Worm (Caenorhabditis elegans) whole organism, L4 larva: ENCODE data around the gene B0228.6.

Experiments
- F26F4.8 ChIP-seq: fragments of 200-800 bp; sonication (Bioruptor generic); conservative IDR thresholded peaks from 2 replicates; pipeline ENCODE4 v1.3.6; 2022; ENCODE audit warnings: missing genetic modification characterization, missing compliant biosample characterization
- R02D3.7 ChIP-seq: fragments of 150-350 bp; sonication (generic microtip); optimal IDR thresholded peaks from 3 replicates; lab custom pipeline; 2014; ENCODE audit warnings: missing biosample characterization, missing genetic modification characterization
- T20F7.1 ChIP-seq: fragments of 200-800 bp; sonication (Bioruptor generic); optimal IDR thresholded peaks from 2 replicates; lab custom pipeline; 2018; ENCODE audit warnings: mild to moderate bottlenecking, missing genetic modification characterization, missing compliant biosample characterization
- Y48G9A.11 ChIP-seq: fragments of 200-800 bp; sonication (Bioruptor generic); IDR thresholded peaks from 2 replicates; pipeline ENCODE4 v1.3.6; 2022; ENCODE audit warnings: missing genetic modification reagents, missing genetic modification characterization, missing compliant biosample characterization
- ZK546.5 ChIP-seq, 2 experiments: sonication (generic microtip); optimal IDR thresholded peaks; 2 replicates each; lab custom pipeline; 2017; ENCODE audit warnings: missing biosample characterization in 2 of 2, missing genetic modification characterization in 2 of 2
- aha-1 ChIP-seq: fragments of 150-350 bp; peaks from one replicate; lab custom pipeline; 2014; ENCODE audit warnings: missing biosample characterization, missing genetic modification characterization
- ama-1 ChIP-seq: fragments of 150-350 bp; optimal IDR thresholded peaks from 2 replicates; lab custom pipeline; 2014; ENCODE audit warnings: inconsistent platforms, mixed read lengths
- arid-1 ChIP-seq: fragments of 200-800 bp; sonication (Bioruptor generic); conservative IDR thresholded peaks from 2 replicates; pipeline ENCODE4 v1.3.6; 2022; ENCODE audit warnings: missing genetic modification reagents, missing genetic modification characterization, missing compliant biosample characterization
- attf-4 ChIP-seq: sonication (generic microtip); optimal IDR thresholded peaks from 3 replicates; lab custom pipeline; 2017; ENCODE audit warnings: missing biosample characterization, missing genetic modification characterization
- ceh-44 ChIP-seq: fragments of 200-800 bp; sonication (Bioruptor generic); IDR thresholded peaks from 2 replicates; pipeline ENCODE4 v1.3.6; 2022; ENCODE audit warnings: missing genetic modification reagents, missing genetic modification characterization, missing compliant biosample characterization
- cey-2 ChIP-seq: sonication (generic microtip); optimal IDR thresholded peaks from 3 replicates; lab custom pipeline; 2017; ENCODE audit warnings: missing genetic modification characterization, mild to moderate bottlenecking, missing compliant biosample characterization, antibody characterized with exemption, borderline replicate concordance; ENCODE audit not compliant: insufficient read depth
- daf-16 ChIP-seq, 3 experiments: sonication (generic microtip); optimal IDR thresholded peaks; 2 replicates each; lab custom pipeline; 2016 to 2017; ENCODE audit warnings: missing genetic modification characterization in 3 of 3, missing genetic modification reagents in 3 of 3, mild to moderate bottlenecking in 2 of 3, missing compliant biosample characterization in 2 of 3, missing biosample characterization in 1 of 3, moderate library complexity in 1 of 3
- dmd-8 ChIP-seq: fragments of 200-800 bp; sonication (Bioruptor generic); IDR thresholded peaks from 2 replicates; pipeline ENCODE4 v1.3.6; 2022; ENCODE audit warnings: missing genetic modification characterization, missing compliant biosample characterization
- dmd-9 ChIP-seq: fragments of 200-800 bp; sonication (Bioruptor generic); IDR thresholded peaks from 2 replicates; pipeline ENCODE4 v1.3.6; 2022; ENCODE audit warnings: missing genetic modification reagents, missing genetic modification characterization, missing compliant biosample characterization
- dpl-1 ChIP-seq: fragments of 150-350 bp; optimal IDR thresholded peaks from 2 replicates; lab custom pipeline; 2014; ENCODE audit warnings: missing biosample characterization, missing genetic modification reagents, missing genetic modification characterization
- duxl-1 ChIP-seq: sonication (generic microtip); optimal IDR thresholded peaks from 2 replicates; lab custom pipeline; 2016; ENCODE audit warnings: mild to moderate bottlenecking, missing genetic modification characterization, moderate library complexity, missing compliant biosample characterization; ENCODE audit not compliant: poor library complexity
- dve-1 ChIP-seq: sonication (generic microtip); optimal IDR thresholded peaks from 2 replicates; lab custom pipeline; 2017; ENCODE audit warnings: antibody characterized with exemption, mild to moderate bottlenecking, missing genetic modification characterization, missing compliant biosample characterization; ENCODE audit not compliant: insufficient read depth
- egl-43 ChIP-seq: fragments of 200-800 bp; sonication (Bioruptor generic); IDR thresholded peaks from 2 replicates; pipeline ENCODE4 v1.3.6; 2022; ENCODE audit warnings: missing genetic modification reagents, missing genetic modification characterization, missing compliant biosample characterization
- gei-8 ChIP-seq: fragments of 200-800 bp; sonication (Bioruptor generic); optimal IDR thresholded peaks from 2 replicates; lab custom pipeline; 2018; ENCODE audit warnings: mild to moderate bottlenecking, missing genetic modification characterization, missing compliant biosample characterization
- hif-1 ChIP-seq, 2 experiments: sonication (generic microtip); optimal IDR thresholded peaks; 2 replicates each; lab custom pipeline; 2016 to 2017; ENCODE audit warnings: missing compliant biosample characterization in 2 of 2, missing genetic modification characterization in 2 of 2, missing genetic modification reagents in 2 of 2, missing genotype in 2 of 2, mild to moderate bottlenecking in 1 of 2
- hlh-11 ChIP-seq: fragments of 200-800 bp; sonication (Bioruptor generic); optimal IDR thresholded peaks from 2 replicates; lab custom pipeline; 2018; ENCODE audit warnings: mild to moderate bottlenecking, missing genetic modification characterization, missing compliant biosample characterization
- lin-38 ChIP-seq: fragments of 200-800 bp; sonication (Bioruptor generic); IDR thresholded peaks from 2 replicates; pipeline ENCODE4 v1.3.6; 2022; ENCODE audit warnings: missing genetic modification reagents, missing genetic modification characterization, missing compliant biosample characterization
- lin-39 ChIP-seq: fragments of 150-350 bp; optimal IDR thresholded peaks from 2 replicates; lab custom pipeline; 2014; ENCODE audit warnings: missing biosample characterization, missing genetic modification reagents, missing genetic modification characterization
- lsy-2 ChIP-seq, 2 experiments: fragments of 150-350 bp in 1 of 2; sonication (generic microtip) in 1 of 2; optimal IDR thresholded peaks; 2 replicates each; lab custom pipeline; 2014 to 2017; ENCODE audit warnings: missing biosample characterization in 2 of 2, missing genetic modification characterization in 2 of 2
- mes-2 ChIP-seq: sonication (generic microtip); optimal IDR thresholded peaks from 2 replicates; lab custom pipeline; 2016; ENCODE audit warnings: missing genotype, mild to moderate bottlenecking, missing genetic modification characterization, missing compliant biosample characterization; ENCODE audit not compliant: poor library complexity, severe bottlenecking
- mxl-2 ChIP-seq: fragments of 200-800 bp; sonication (Bioruptor generic); conservative IDR thresholded peaks from 2 replicates; pipeline ENCODE4 v1.3.6; 2022; ENCODE audit warnings: missing genetic modification reagents, missing genetic modification characterization, missing compliant biosample characterization
- mxl-3 ChIP-seq: fragments of 200-800 bp; sonication (Bioruptor generic); optimal IDR thresholded peaks from 2 replicates; lab custom pipeline; 2018; ENCODE audit warnings: mild to moderate bottlenecking, missing genetic modification characterization, missing compliant biosample characterization
- nhr-11 ChIP-seq: fragments of 150-350 bp; optimal IDR thresholded peaks from 2 replicates; lab custom pipeline; 2014; ENCODE audit warnings: missing biosample characterization, missing genetic modification characterization
- nhr-28 ChIP-seq: fragments of 150-350 bp; optimal IDR thresholded peaks from 2 replicates; lab custom pipeline; 2014; ENCODE audit warnings: missing biosample characterization, missing genetic modification characterization
- nhr-48 ChIP-seq: sonication (generic microtip); optimal IDR thresholded peaks from 2 replicates; lab custom pipeline; 2016; ENCODE audit warnings: mild to moderate bottlenecking, missing genetic modification characterization, missing compliant biosample characterization
- nhr-6 ChIP-seq: fragments of 150-350 bp; optimal IDR thresholded peaks from 2 replicates; lab custom pipeline; 2014; ENCODE audit warnings: missing biosample characterization, missing genetic modification characterization
- pha-4 ChIP-seq, 2 experiments: fragments of 150-350 bp in 1 of 2; fragments of 200-800 bp in 1 of 2; sonication (Bioruptor generic) in 1 of 2; IDR thresholded peaks in 1 of 2; optimal IDR thresholded peaks in 1 of 2; 2 replicates each; pipeline versions ENCODE4 v1.3.6 to Lab custom; 2014 to 2022; ENCODE audit warnings: missing genetic modification characterization in 2 of 2, missing genetic modification reagents in 2 of 2, missing biosample characterization in 1 of 2, missing compliant biosample characterization in 1 of 2
- pqm-1 ChIP-seq: sonication (generic microtip); optimal IDR thresholded peaks from 2 replicates; lab custom pipeline; 2017; ENCODE audit warnings: missing biosample characterization, missing genetic modification characterization
- skn-1 ChIP-seq: fragments of 150-350 bp; optimal IDR thresholded peaks from 2 replicates; lab custom pipeline; 2014; ENCODE audit warnings: missing biosample characterization, missing genetic modification characterization
- spr-1 ChIP-seq: sonication (generic microtip); optimal IDR thresholded peaks from 2 replicates; lab custom pipeline; 2016; ENCODE audit warnings: mild to moderate bottlenecking, missing genetic modification characterization, missing compliant biosample characterization
- spr-3 ChIP-seq: fragments of 200-800 bp; sonication (Bioruptor generic); optimal IDR thresholded peaks from 2 replicates; lab custom pipeline; 2018; ENCODE audit warnings: mild to moderate bottlenecking, missing genetic modification characterization, missing compliant biosample characterization
- unc-62 ChIP-seq, 3 experiments: fragments of 150-350 bp in 1 of 3; sonication (generic microtip); optimal IDR thresholded peaks in 2 of 3; peaks in 1 of 3; 1 replicate in 1 of 3; 2 replicates in 2 of 3; lab custom pipeline; 2014 to 2017; ENCODE audit warnings: missing biosample characterization in 3 of 3, missing genetic modification characterization in 3 of 3, missing genetic modification reagents in 3 of 3, missing genotype in 1 of 3
- zag-1 ChIP-seq: fragments of 150-350 bp; optimal IDR thresholded peaks from 2 replicates; lab custom pipeline; 2014; ENCODE audit warnings: missing biosample characterization, missing genetic modification characterization
- zip-11 ChIP-seq: fragments of 200-800 bp; sonication (Bioruptor generic); IDR thresholded peaks from 2 replicates; pipeline ENCODE4 v1.3.6; 2022; ENCODE audit warnings: missing genetic modification characterization, missing compliant biosample characterization
- ztf-11 ChIP-seq: fragments of 150-350 bp; optimal IDR thresholded peaks from 2 replicates; lab custom pipeline; 2014; ENCODE audit warnings: missing biosample characterization, missing genetic modification characterization
- ztf-7 ChIP-seq: fragments of 150-350 bp; optimal IDR thresholded peaks from 2 replicates; lab custom pipeline; 2014; ENCODE audit warnings: missing biosample characterization, missing genetic modification characterization

Gene B0228.6

DNA sequence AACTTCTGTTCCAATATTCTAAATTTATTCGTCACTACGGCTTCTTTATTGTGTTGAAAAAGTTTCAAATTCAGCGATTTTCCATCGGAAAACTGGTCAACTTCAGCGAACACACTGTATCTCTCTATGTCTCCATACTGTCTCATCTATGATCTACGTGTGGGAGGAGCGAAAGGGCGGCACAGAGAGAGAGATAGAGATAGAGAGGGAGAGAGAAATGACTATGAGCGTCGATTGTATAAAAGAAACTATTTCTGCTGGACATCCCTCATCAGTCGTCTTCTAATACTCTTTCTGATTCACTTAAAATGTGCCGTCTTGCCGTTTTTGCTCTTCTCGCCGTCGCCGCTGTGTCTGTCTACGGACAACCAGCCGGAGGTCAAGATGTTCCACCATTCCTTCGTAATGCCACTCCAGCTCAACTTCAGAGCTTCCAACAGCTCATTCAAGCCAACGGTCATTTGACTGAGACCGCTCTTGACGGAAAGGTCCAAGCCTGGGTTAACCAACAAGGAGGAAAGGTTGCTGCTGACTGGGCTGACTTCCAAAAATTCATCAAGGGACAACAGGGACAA lies 35.4 kb upstream of the B0228.6 start, which contains the start of gene srlf-1 (continued):
- TF ChIP-seq pqm-1 (tag; lab: Kevin White, UChicago): no peak
- no peak for TF ChIP-seq ztf-11 (tag; lab: Kevin White, UChicago)
- no peak for TF ChIP-seq lin-39 (tag; lab: Kevin White, UChicago)
- TF ChIP-seq spr-1 (tag; lab: Kevin White, UChicago): no peak
- no peak for TF ChIP-seq dmd-8 (GFP tag; lab: Robert Waterston, UW)
- TF ChIP-seq spr-3 (GFP tag; lab: Kevin White, UChicago): no peak
- TF ChIP-seq mxl-2 (GFP tag; lab: Robert Waterston, UW): 0 out of 2 replicates have a peak, but pooled peaks have one; percentile 34
- TF ChIP-seq ama-1 (lab: Kevin White, UChicago): peak; percentile 90
- no peak for TF ChIP-seq attf-4 (tag; lab: Kevin White, UChicago)
- TF ChIP-seq cey-2: no peak
- TF ChIP-seq duxl-1: no peak
- TF ChIP-seq, all 104 proteins: peak for 5

DNA sequence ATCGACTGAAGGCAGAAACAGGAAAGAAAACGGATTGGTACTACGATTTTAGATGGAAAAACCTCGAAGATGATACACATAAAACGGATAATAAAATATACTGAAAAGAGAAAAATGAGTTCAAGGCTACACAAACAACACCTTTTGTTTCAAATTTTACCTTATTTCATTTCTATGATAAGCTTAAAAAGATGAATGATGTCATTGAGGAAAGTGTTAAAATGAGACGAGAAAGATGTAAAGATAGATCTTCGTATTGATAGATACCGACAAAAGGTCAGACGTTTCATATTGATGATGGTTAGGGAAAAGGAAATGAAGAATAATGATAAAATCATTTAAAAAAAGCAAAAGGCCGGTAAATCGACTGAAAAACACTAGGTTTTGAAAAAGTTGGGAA lies 34.6 kb upstream of the B0228.6 start:
- peak in 1 of 2 experiments; percentile 58 for TF ChIP-seq unc-62 (GFP tag; optimal IDR thresholded peaks at IDR 0.05 in 1 of 2; lab: Kevin White, UChicago)
- TF ChIP-seq unc-62 (tag; optimal IDR thresholded peaks at IDR 0.05; lab: Kevin White, UChicago): no peak
- no peak for TF ChIP-seq egl-43 (GFP tag; lab: Robert Waterston, UW)
- no peak for TF ChIP-seq mes-2 (tag; lab: Kevin White, UChicago)
- TF ChIP-seq nhr-48 (tag; lab: Kevin White, UChicago): no peak
- TF ChIP-seq zag-1 (tag; lab: Kevin White, UChicago): no peak
- no peak for TF ChIP-seq nhr-6
- TF ChIP-seq skn-1 (tag; lab: Kevin White, UChicago): no peak

DNA sequence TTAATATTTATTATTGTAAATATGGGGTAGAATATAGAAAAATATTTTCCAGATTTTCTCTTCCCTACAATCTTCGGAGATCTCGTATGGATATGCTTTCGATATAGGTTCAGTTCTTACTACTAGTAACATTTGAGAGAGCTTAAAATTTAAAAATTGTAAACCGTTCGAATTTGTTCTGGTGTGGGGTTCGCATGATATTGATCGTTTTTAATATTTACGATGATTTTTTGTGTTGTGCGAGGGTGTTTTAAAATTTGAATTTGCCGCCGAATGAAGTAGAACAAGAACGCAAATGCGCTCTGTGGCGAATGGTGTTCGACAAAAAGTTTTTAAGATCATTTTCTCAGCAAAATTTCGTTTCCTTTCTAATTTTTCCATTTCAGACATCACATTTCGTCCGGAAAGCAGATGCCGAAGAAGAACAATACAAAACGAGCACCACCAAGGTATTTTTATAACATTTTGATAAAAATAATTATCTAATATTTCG lies 28.5 kb upstream of the B0228.6 start, which contains the start of gene skr-17:
TSS of gene skr-17 (plus strand) at position 51 of the 493 bp plus-strand sequence.
- no peak for TF ChIP-seq hif-1 (tag; optimal IDR thresholded peaks at IDR 0.05; lab: Kevin White, UChicago)
- no peak for TF ChIP-seq mxl-3 (GFP tag; lab: Kevin White, UChicago)
- no peak for TF ChIP-seq mes-2 (tag; lab: Kevin White, UChicago)
- peak; percentile 62 for TF ChIP-seq lin-38 (GFP tag; lab: Robert Waterston, UW)
- TF ChIP-seq gei-8 (GFP tag; lab: Kevin White, UChicago): no peak
- no peak for TF ChIP-seq Y48G9A.11 (GFP tag; lab: Robert Waterston, UW)
- TF ChIP-seq T20F7.1 (GFP tag; lab: Kevin White, UChicago): no peak
- TF ChIP-seq ztf-11 (tag; lab: Kevin White, UChicago): no peak
- no peak for TF ChIP-seq F26F4.8 (GFP tag; lab: Robert Waterston, UW)
- no peak for TF ChIP-seq dpl-1 (GFP tag; lab: Kevin White, UChicago)
- peak in 1 of 2 experiments; percentile 11 for TF ChIP-seq unc-62 (GFP tag; optimal IDR thresholded peaks at IDR 0.05 in 1 of 2; lab: Kevin White, UChicago)
- no peak for TF ChIP-seq unc-62 (tag; optimal IDR thresholded peaks at IDR 0.05; lab: Kevin White, UChicago)

DNA sequence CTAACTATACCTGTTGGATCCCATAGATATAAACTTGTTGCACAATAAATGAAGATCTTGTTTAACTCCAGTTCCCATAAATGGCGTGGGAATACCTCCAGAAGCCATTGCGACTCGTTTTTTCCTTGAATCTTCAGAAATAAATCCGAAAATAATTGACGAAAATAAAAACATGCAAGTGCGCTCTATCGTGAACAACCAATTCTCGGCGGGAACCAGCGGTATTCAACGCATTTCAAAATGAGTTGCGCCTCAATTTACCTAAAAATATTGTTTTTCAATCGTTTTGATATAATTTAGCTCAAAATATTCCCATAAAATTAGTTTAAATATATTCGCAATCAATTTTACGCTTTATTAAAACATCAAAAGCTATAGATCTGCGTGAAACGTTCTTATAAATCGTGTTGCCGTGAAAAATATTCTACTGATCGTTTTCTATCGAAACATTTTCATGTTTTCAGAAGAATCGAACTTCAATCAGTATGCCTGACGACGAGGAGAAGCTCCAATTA lies 26.2 kb upstream of the B0228.6 start, which contains the start of the genes snpc-1.1 and spdl-1:
TSS of gene snpc-1.1 (minus strand) at position 200 of the 515 bp plus-strand sequence.
TSS of gene spdl-1 (plus strand) at position 465 of the 515 bp plus-strand sequence.
- TF ChIP-seq R02D3.7 (tag; lab: Kevin White, UChicago): no peak
- peak in 1 of 2 experiments; percentile 41 for TF ChIP-seq lsy-2 (tag; optimal IDR thresholded peaks at IDR 0.05; lab: Kevin White, UChicago)
- TF ChIP-seq nhr-11 (tag; lab: Kevin White, UChicago): no peak
- TF ChIP-seq arid-1: no peak
- peak; percentile 62 for TF ChIP-seq mes-2 (tag; lab: Kevin White, UChicago)
- TF ChIP-seq ceh-44 (GFP tag; lab: Robert Waterston, UW): no peak
- TF ChIP-seq ztf-7 (tag; lab: Kevin White, UChicago): no peak
- TF ChIP-seq nhr-28 (tag; lab: Kevin White, UChicago): no peak
- TF ChIP-seq unc-62 (GFP tag; optimal IDR thresholded peaks at IDR 0.05 in 1 of 2; lab: Kevin White, UChicago): no peak
- TF ChIP-seq unc-62 (tag; optimal IDR thresholded peaks at IDR 0.05; lab: Kevin White, UChicago): no peak
- no peak for TF ChIP-seq gei-8 (GFP tag; lab: Kevin White, UChicago)
- no peak for TF ChIP-seq dmd-9 (GFP tag; lab: Robert Waterston, UW)
- no peak for TF ChIP-seq ZK546.5 (tag; optimal IDR thresholded peaks at IDR 0.05; lab: Kevin White, UChicago)
- no peak for TF ChIP-seq daf-16 (GFP tag; optimal IDR thresholded peaks at IDR 0.05; lab: Kevin White, UChicago)
- no peak for TF ChIP-seq daf-16 (tag; optimal IDR thresholded peaks at IDR 0.05; lab: Kevin White, UChicago)
- no peak for TF ChIP-seq aha-1 (tag; lab: Kevin White, UChicago)
- no peak for TF ChIP-seq pha-4 (GFP tag; IDR thresholded peaks at IDR 0.05; lab: Robert Waterston, UW)
- TF ChIP-seq pha-4 (tag; optimal IDR thresholded peaks at IDR 0.05; lab: Kevin White, UChicago): peak; percentile 9
- TF ChIP-seq zip-11 (GFP tag; lab: Robert Waterston, UW): no peak
- no peak for TF ChIP-seq dve-1 (tag; lab: Kevin White, UChicago)
- no peak for TF ChIP-seq hlh-11 (tag; lab: Kevin White, UChicago)
- TF ChIP-seq mxl-2 (GFP tag; lab: Robert Waterston, UW): no peak
